Worm (Caenorhabditis elegans) whole organism, L4/young adult: Measurements from ENCODE around the gene Y38H6C.25.
"Not testable (repeated sequence)": the region's sequence is repeated elsewhere in the genome, so short reads cannot be mapped to it uniquely, and the experiment has no call there.

Experiments
- W03F9.2 ChIP-seq: fragments of 150-350 bp; optimal IDR thresholded peaks from 2 replicates; lab custom pipeline; 2014; ENCODE audit warnings: missing biosample characterization, missing genetic modification characterization
- dao-5 ChIP-seq: sonication (generic microtip); optimal IDR thresholded peaks from 2 replicates; lab custom pipeline; 2016; ENCODE audit warnings: missing genotype, missing genetic modification characterization, moderate library complexity, missing compliant biosample characterization
- him-1 ChIP-seq: sonication (generic microtip); optimal IDR thresholded peaks from 2 replicates; lab custom pipeline; 2016; ENCODE audit warnings: missing genotype, missing genetic modification reagents, missing genetic modification characterization, missing compliant biosample characterization

Gene Y38H6C.25

DNA sequence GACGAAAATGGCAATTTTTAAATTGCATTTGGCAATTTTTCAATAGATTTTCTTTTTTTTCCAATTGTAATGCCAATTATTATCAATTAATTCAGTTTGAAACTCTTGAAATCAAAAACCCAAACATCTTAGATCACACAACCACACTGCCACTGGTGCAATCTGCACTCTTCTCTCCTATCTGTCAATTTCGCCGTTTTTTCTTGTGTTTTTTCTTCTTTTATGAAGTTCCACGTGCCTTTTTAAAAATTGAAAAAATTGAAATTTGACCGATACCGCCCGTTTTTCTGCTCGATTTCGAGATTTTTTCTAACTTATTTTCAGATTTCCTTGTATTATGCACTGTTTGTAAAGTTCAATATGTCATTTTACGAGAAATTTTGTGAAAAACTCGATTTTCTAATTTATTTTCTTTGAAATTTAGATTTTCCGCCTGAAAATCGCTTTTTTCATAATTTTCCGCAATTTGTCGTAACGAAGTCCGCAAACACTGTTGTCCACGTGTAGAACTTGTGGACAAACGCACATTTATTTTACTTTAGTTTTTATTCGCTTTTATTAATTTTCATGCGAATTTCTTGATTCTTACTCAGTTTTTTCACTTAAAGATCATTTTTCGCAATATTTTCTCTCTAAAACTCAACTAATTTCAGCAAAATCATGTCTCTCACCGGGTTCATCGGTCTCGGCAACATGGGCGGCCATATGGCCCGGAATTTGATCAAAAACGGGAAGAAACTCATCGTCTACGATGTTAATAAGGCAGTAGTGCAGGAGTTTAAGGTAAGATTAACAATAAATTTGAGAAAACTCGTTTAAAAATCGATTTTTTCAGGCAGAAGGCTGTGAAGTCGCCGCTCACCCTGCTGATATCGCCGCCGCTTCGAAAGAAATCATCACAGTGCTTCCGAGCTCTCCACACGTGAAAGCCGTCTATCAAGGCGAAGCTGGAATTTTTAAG is 25.5 kb upstream of the Y38H6C.25 start, which contains the start of gene B0250.5:
B0250.5 (plus strand) TSS at position 654 of the 961 bp plus-strand sequence.
- TF ChIP-seq him-1 (no peak), W03F9.2 (tag; lab: Kevin White, UChicago) (no peak)

ce11 chrV:20497537-20497936 is 21.5 kb upstream of the Y38H6C.25 start:
- TF ChIP-seq W03F9.2 (tag; lab: Kevin White, UChicago): no peak
- TF ChIP-seq him-1: no peak
- no peak for TF ChIP-seq dao-5 (tag; lab: Kevin White, UChicago)

- TF ChIP-seq W03F9.2 (tag; lab: Kevin White, UChicago) (no peak), dao-5 (tag; lab: Kevin White, UChicago) (no peak), him-1 (no peak)
Observed at ce11 chrV:20498980-20499379, 20.0 kb upstream of the Y38H6C.25 start, which contains the start of gene dct-16. Gene dct-16 (minus strand): TSS chrV:20499057.

ce11 chrV:20499642-20500041 is 19.4 kb upstream of the Y38H6C.25 start:
- TF ChIP-seq him-1: no peak
- TF ChIP-seq dao-5 (tag; lab: Kevin White, UChicago): no peak
- no peak for TF ChIP-seq W03F9.2 (tag; lab: Kevin White, UChicago)

ce11 chrV:20500405-20500804 is 18.6 kb upstream of the Y38H6C.25 start, which contains the start of gene dct-14:
Gene dct-14 (minus strand): TSS chrV:20500505.
- TF ChIP-seq him-1 (no peak), W03F9.2 (tag; lab: Kevin White, UChicago) (no peak), dao-5 (tag; lab: Kevin White, UChicago) (no peak)

DNA sequence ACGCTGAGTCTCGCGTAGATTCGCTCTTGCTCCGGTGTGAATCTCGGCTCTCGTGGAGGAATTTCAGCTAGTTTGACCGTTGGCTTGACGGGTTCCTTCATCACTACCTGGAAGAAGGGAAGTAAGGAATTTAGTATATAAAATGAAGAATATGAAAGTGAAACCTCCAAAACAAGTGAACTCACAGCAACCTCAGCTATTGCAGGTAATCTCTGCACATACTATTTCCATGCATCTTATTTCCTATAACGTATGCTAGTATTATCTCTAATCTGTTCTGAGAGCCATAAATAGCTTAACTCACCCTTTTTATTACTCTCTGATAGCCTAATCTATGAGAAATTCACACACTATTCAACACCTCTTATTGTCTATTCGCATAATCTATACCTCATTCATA is 14.0 kb upstream of the Y38H6C.25 start, which contains the start of gene Y38H6C.4:
Y38H6C.4 (minus strand) TSS at position 101 of the 400 bp plus-strand sequence.
- TF ChIP-seq dao-5 (tag; lab: Kevin White, UChicago): no peak
- TF ChIP-seq W03F9.2 (tag; lab: Kevin White, UChicago): no peak
- TF ChIP-seq him-1: no peak

ce11 chrV:20506542-20506941 is 12.5 kb upstream of the Y38H6C.25 start:
- no peak for TF ChIP-seq W03F9.2 (tag; lab: Kevin White, UChicago)

DNA sequence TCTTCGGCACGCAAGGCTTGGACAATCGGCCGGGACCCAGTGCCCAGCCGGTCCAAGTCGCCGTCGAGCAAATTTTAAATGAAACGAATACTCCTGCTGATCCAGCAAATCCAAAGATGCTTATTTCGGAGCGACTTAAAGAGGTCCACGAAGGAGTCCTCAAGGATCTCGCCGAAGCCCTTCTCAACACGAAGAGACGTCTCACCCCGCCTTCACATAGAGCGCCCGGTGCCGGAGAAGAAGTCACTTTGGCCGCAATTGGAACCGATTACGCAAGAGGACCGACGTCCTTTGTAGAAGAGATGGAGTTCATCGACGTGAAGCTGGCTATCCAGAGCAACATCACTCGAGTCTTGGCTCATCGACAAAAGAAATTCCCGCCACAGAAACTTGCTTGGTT is 9.6 kb upstream of the Y38H6C.25 start:
- TF ChIP-seq him-1 (no peak), W03F9.2 (tag; lab: Kevin White, UChicago) (no peak), dao-5 (tag; lab: Kevin White, UChicago) (no peak)

- not testable (repeated sequence) for TF ChIP-seq dao-5 (tag; lab: Kevin White, UChicago); him-1; W03F9.2 (tag; lab: Kevin White, UChicago)
Observed at ce11 chrV:20513661-20514060, 5.4 kb upstream of the Y38H6C.25 start, which contains the start of gene Y38H6C.8. Gene Y38H6C.8 (plus strand): TSS chrV:20513961.

- TF ChIP-seq dao-5 (tag; lab: Kevin White, UChicago): no peak
- no peak for TF ChIP-seq W03F9.2 (tag; lab: Kevin White, UChicago)
- no peak for TF ChIP-seq him-1
Observed at ce11 chrV:20514483-20514882, 4.5 kb upstream of the Y38H6C.25 start.

- TF ChIP-seq W03F9.2 (tag; lab: Kevin White, UChicago): no peak
Observed at ce11 chrV:20517005-20517404, 2.0 kb upstream of the Y38H6C.25 start.

ce11 chrV:20522219-20522618 is 3.2 kb downstream of the Y38H6C.25 start, which contains the start of the genes Y38H6C.9 and fbxa-150:
Gene Y38H6C.9 (minus strand): TSS chrV:20522270.
Gene fbxa-150 (plus strand): TSS chrV:20522598.
- no peak for TF ChIP-seq W03F9.2 (tag; lab: Kevin White, UChicago)
- no peak for TF ChIP-seq him-1

ce11 chrV:20525816-20526459 is 6.9 kb downstream of the Y38H6C.25 start, which contains the start of the genes srh-166 and Y38H6C.24:
Gene srh-166 (minus strand): TSS chrV:20525866.
Gene Y38H6C.24 (plus strand): TSS chrV:20526435.
- TF ChIP-seq dao-5 (tag; lab: Kevin White, UChicago): no peak
- no peak for TF ChIP-seq him-1
- no peak for TF ChIP-seq W03F9.2 (tag; lab: Kevin White, UChicago)

- TF ChIP-seq dao-5 (tag; lab: Kevin White, UChicago) (no peak), him-1 (no peak), W03F9.2 (tag; lab: Kevin White, UChicago) (no peak)
Observed at ce11 chrV:20527493-20527892, 8.5 kb downstream of the Y38H6C.25 start, which contains the start of gene Y38H6C.13. Gene Y38H6C.13 (plus strand): TSS chrV:20527793.
